Worm (Caenorhabditis elegans): ENCODE results near the gene F07B10.4.

ce11 chrV:11258896-11259295, 4.0 kb downstream of the F07B10.4 start, which contains the start of gene lgc-36:
- TF ChIP-seq dmd-4 (tag; optimal IDR thresholded peaks at IDR 0.05; ENCODE audit: borderline replicate concordance) = no peak
- TF ChIP-seq ztf-16 (tag; optimal IDR thresholded peaks at IDR 0.05) = no peak
- no peak for TF ChIP-seq unc-55 (GFP tag; optimal IDR thresholded peaks at IDR 0.05)
- TF ChIP-seq pros-1 (tag; optimal IDR thresholded peaks at IDR 0.05) = no peak
- TF ChIP-seq fkh-10 (GFP tag; optimal IDR thresholded peaks at IDR 0.05) = no peak
- no peak for TF ChIP-seq tbx-2 (tag; optimal IDR thresholded peaks at IDR 0.05)
- no peak for TF ChIP-seq ceh-48 (tag; optimal IDR thresholded peaks at IDR 0.05)
- no peak for TF ChIP-seq fax-1 (tag; optimal IDR thresholded peaks at IDR 0.05)
- TF ChIP-seq npax-4 (tag; optimal IDR thresholded peaks at IDR 0.05) = no peak
- no peak for TF ChIP-seq ama-1 (optimal IDR thresholded peaks at IDR 0.05)
- TF ChIP-seq F13H6.1 (tag; optimal IDR thresholded peaks at IDR 0.05) = no peak
- TF ChIP-seq tbx-7 (tag; optimal IDR thresholded peaks at IDR 0.05) = no peak
- TF ChIP-seq pqm-1 (tag; optimal IDR thresholded peaks at IDR 0.05) = no peak

Measured in whole organism, late embryonic.